Worm (Caenorhabditis elegans) whole organism, midembryonic: ENCODE measurements around the gene hlh-11.

Experiments used
- T22C8.4 ChIP-seq: fragments of 200-800 bp; sonication (Bioruptor generic); IDR thresholded peaks from 2 replicates; pipeline ENCODE4 v1.3.6; 2022; ENCODE audit warnings: missing genetic modification characterization, missing compliant biosample characterization
- cog-1 ChIP-seq: sonication (generic microtip); optimal IDR thresholded peaks from 2 replicates; lab custom pipeline; 2016; ENCODE audit warnings: missing genetic modification characterization, missing compliant biosample characterization
- flt-1 ChIP-seq: fragments of 200-800 bp; sonication (Bioruptor generic); IDR thresholded peaks from 2 replicates; pipeline ENCODE4 v1.3.6; 2022; ENCODE audit warnings: missing genetic modification characterization, missing compliant biosample characterization
- klf-2 ChIP-seq: fragments of 200-800 bp; sonication (Bioruptor generic); conservative IDR thresholded peaks from 2 replicates; pipeline ENCODE4 v1.3.6; 2022; ENCODE audit warnings: missing genetic modification reagents, missing genetic modification characterization, missing compliant biosample characterization
- med-1 ChIP-seq: sonication (generic microtip); optimal IDR thresholded peaks from 2 replicates; lab custom pipeline; 2017; ENCODE audit warnings: missing genetic modification characterization, mild to moderate bottlenecking, missing compliant biosample characterization, antibody characterized with exemption, missing genetic modification reagents; ENCODE audit not compliant: insufficient read depth
- ref-1 ChIP-seq: fragments of 200-800 bp; sonication (Bioruptor generic); conservative IDR thresholded peaks from 2 replicates; pipeline ENCODE4 v1.3.6; 2022; ENCODE audit warnings: missing genetic modification reagents, missing genetic modification characterization, missing compliant biosample characterization
- tab-1 ChIP-seq: fragments of 200-800 bp; sonication (Bioruptor generic); IDR thresholded peaks from 2 replicates; pipeline ENCODE4 v1.3.6; 2022; ENCODE audit warnings: missing genetic modification characterization, missing compliant biosample characterization
- ztf-23 ChIP-seq: fragments of 200-800 bp; sonication (Bioruptor generic); IDR thresholded peaks from 2 replicates; pipeline ENCODE4 v1.3.6; 2022; ENCODE audit warnings: missing genetic modification reagents, missing genetic modification characterization, missing compliant biosample characterization
- ztf-29 ChIP-seq: fragments of 200-800 bp; sonication (Bioruptor generic); IDR thresholded peaks from 2 replicates; pipeline ENCODE4 v1.3.6; 2022; ENCODE audit warnings: missing genetic modification reagents, missing genetic modification characterization, missing compliant biosample characterization

hlh-11 gene

DNA sequence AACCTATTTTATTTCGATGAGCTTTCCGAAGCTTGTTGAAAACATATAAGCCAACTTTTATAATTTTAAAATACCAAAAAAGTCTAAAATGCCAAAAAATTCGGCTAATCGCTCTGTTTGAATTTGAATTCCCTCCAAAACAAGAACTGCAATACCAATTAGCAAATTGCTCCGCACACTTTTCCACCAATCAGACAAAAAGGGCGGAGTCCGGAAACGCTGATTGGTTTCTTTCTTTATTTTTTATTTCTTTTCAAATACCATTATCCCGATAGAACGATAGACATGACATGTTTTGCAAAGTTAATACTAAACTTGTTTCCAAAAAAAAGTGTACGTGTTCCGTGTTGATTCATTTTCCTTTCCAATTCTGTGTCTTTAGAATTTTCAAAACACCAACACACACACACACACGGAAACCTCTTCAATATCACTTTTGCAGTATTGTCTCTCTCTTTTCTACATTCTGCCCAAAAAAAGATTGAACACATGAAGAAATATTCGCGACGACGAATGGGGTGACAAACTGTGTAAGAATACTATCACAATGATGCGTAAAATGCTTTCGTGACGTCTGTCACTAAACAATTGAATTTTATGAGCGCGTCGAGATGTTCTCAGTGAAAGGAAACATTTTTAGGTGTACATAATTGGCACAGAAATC, 1.8 kb upstream of the hlh-11 start:
- TF ChIP-seq flt-1 (GFP tag; lab: Robert Waterston, UW) (no peak), ztf-29 (GFP tag; lab: Robert Waterston, UW) (no peak), ref-1 (GFP tag; lab: Robert Waterston, UW) (no peak), klf-2 (GFP tag; lab: Robert Waterston, UW) (no peak), med-1 (GFP tag; lab: Kevin White, UChicago) (no peak), cog-1 (tag; lab: Kevin White, UChicago) (no peak), ztf-23 (GFP tag; lab: Robert Waterston, UW) (no peak), T22C8.4 (no peak), tab-1 (GFP tag; lab: Robert Waterston, UW) (no peak)

DNA sequence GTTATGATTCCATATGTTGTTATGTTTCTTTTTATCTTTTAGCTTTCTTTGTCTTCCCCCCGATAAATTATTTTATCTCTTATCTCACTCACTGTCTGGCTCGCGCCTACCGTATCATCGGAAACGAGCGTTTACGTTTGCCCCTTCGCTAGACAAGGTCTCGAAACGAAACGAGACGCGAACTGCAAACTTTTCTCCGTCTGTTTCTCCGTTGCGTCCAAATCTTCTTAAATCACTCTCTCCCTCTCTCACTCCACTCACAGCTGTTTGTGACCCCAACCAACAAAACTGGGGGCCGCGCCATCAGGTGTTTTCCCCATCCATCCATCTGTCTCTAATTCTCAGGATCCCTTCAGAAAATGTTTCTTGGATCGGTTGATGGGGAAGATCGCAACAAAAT, 637 bp downstream of the hlh-11 start:
- TF ChIP-seq cog-1 (tag; lab: Kevin White, UChicago) = no peak
- TF ChIP-seq ztf-29 (GFP tag; lab: Robert Waterston, UW) = no peak
- no peak for TF ChIP-seq med-1 (GFP tag; lab: Kevin White, UChicago)
- no peak for TF ChIP-seq tab-1 (GFP tag; lab: Robert Waterston, UW)

DNA sequence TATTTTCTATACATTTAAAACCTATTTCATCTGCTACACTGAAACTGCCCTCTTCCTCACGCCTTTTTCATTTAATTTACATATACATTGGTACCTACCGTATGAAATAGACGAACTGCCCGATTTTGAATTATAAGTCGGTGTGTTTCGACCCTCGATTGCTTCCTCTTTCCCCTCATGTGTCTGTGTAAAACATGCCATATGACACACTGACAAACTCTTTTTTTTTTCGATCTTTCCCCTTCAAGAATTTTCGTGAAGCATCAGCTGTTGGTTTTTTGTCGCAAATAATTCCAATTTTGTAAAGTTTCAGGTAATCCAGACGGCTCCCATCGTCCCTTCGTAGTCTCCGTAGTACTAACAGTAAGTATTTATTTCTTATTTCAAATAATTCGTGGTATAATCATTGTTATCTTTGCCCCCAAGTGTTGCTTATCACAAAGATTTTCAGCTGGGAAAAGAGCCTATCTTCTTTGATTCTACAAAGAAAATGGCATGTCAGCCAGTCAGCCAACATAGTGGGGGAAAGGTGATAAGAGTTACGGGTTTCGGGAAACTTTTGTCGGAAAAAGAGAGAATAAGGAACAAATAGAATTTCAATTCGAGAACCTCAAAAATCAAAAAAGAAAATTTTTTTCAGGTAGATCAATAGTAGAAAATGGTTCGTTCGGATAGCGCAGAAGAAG, 2.5 kb downstream of the hlh-11 start:
- TF ChIP-seq klf-2 (GFP tag; lab: Robert Waterston, UW) = no peak
- TF ChIP-seq ztf-23 (GFP tag; lab: Robert Waterston, UW) = no peak
- TF ChIP-seq ref-1 (GFP tag; lab: Robert Waterston, UW) = no peak
- no peak for TF ChIP-seq T22C8.4
- TF ChIP-seq cog-1 (tag; lab: Kevin White, UChicago) = no peak
- TF ChIP-seq ztf-29 (GFP tag; lab: Robert Waterston, UW) = no peak
- no peak for TF ChIP-seq med-1 (GFP tag; lab: Kevin White, UChicago)
- TF ChIP-seq tab-1 (GFP tag; lab: Robert Waterston, UW) = no peak
- TF ChIP-seq flt-1 (GFP tag; lab: Robert Waterston, UW) = no peak

DNA sequence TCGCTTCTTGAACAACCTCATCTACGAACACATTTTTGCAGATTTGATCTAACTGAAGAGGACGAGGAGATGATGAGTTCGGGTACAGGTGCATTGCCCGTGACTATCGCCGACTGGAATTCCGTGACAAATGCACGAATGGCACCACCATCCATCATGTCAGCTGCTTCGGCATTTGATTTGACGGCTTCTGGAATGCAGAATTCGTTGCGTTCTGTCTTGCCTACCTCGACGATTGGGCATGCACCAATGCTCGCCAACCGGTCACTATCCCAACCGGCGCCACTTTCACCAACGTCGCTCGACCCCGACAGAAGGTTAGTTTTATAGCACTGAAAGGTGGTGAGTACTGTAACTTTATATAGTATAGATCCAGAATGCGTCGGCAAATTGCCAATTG, 3.9 kb downstream of the hlh-11 start:
- TF ChIP-seq tab-1 (GFP tag; lab: Robert Waterston, UW) = no peak
- no peak for TF ChIP-seq klf-2 (GFP tag; lab: Robert Waterston, UW)
- TF ChIP-seq flt-1 (GFP tag; lab: Robert Waterston, UW) = no peak
- no peak for TF ChIP-seq ztf-29 (GFP tag; lab: Robert Waterston, UW)
- no peak for TF ChIP-seq med-1 (GFP tag; lab: Kevin White, UChicago)
- TF ChIP-seq cog-1 (tag; lab: Kevin White, UChicago) = no peak
- TF ChIP-seq ztf-23 (GFP tag; lab: Robert Waterston, UW) = no peak
- TF ChIP-seq T22C8.4 = no peak

ce11 chrIII:9626602-9627001, 7.1 kb downstream of the hlh-11 start:
- TF ChIP-seq med-1 (GFP tag; lab: Kevin White, UChicago) (no peak), ref-1 (GFP tag; lab: Robert Waterston, UW) (no peak), klf-2 (GFP tag; lab: Robert Waterston, UW) (no peak), ztf-23 (GFP tag; lab: Robert Waterston, UW) (no peak), cog-1 (tag; lab: Kevin White, UChicago) (no peak), ztf-29 (GFP tag; lab: Robert Waterston, UW) (no peak), flt-1 (GFP tag; lab: Robert Waterston, UW) (no peak), tab-1 (GFP tag; lab: Robert Waterston, UW) (no peak)

DNA sequence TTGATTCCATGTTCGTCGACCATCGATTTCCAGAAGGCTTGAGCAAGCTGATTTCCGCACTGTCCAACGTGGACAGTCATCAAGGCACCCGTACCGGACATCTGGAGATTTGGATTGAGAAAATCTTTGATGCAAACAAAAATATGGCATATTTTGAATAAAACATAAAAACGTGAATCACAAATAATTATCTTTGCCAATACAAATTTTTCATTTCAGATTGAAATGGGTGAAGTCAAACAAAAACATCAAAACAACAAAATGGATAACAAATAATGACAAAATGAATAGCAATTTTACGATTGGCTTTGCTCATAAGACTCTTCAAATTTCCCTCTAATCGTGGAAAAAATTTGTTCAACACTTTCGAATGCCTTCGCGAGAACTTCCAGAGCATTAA, 9.5 kb downstream of the hlh-11 start, which contains the start of gene tbg-1:
tbg-1 (minus strand) TSS at position 101 of the 400 bp plus-strand sequence.
- TF ChIP-seq klf-2 (GFP tag; lab: Robert Waterston, UW) = no peak
- no peak for TF ChIP-seq T22C8.4
- TF ChIP-seq cog-1 (tag; lab: Kevin White, UChicago) = no peak
- TF ChIP-seq ztf-23 (GFP tag; lab: Robert Waterston, UW) = no peak
- TF ChIP-seq ztf-29 (GFP tag; lab: Robert Waterston, UW) = no peak
- TF ChIP-seq flt-1 (GFP tag; lab: Robert Waterston, UW) = no peak
- TF ChIP-seq med-1 (GFP tag; lab: Kevin White, UChicago) = no peak
- TF ChIP-seq tab-1 (GFP tag; lab: Robert Waterston, UW) = no peak
- no peak for TF ChIP-seq ref-1 (GFP tag; lab: Robert Waterston, UW)

DNA sequence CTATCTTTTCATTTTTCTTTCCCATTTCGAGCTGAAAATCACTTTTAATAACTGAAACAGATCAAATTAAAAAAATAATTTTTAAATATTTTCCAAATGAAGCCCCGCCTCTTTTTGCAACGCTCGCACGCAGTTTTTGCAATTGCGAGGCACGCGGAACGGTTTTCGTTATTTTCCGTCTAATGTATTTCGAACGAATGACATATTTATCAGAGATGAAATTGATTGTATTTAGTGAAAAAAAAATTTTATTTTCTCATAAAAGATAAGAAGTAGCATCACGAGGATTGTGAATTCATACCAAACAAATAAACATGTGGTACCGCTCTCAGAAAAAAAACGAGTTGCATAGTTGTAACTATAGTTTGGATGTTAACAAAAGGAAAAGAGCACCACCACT, 10.3 kb downstream of the hlh-11 start, which contains the start of gene rpac-19:
rpac-19 (minus strand) TSS at position 31 of the 400 bp plus-strand sequence.
- TF ChIP-seq ztf-23 (GFP tag; lab: Robert Waterston, UW) (peak; percentile 74), ztf-29 (GFP tag; lab: Robert Waterston, UW) (0 out of 2 replicates have a peak, but pooled peaks have one; percentile 52), tab-1 (GFP tag; lab: Robert Waterston, UW) (peak; percentile 67; the same call in 1 of the 2 replicates), ref-1 (GFP tag; lab: Robert Waterston, UW) (no peak), flt-1 (GFP tag; lab: Robert Waterston, UW) (peak; percentile 82), klf-2 (GFP tag; lab: Robert Waterston, UW) (0 out of 2 replicates have a peak, but pooled peaks have one; percentile 26), T22C8.4 (no peak), med-1 (GFP tag; lab: Kevin White, UChicago) (peak; percentile 71), cog-1 (tag; lab: Kevin White, UChicago) (no peak)

DNA sequence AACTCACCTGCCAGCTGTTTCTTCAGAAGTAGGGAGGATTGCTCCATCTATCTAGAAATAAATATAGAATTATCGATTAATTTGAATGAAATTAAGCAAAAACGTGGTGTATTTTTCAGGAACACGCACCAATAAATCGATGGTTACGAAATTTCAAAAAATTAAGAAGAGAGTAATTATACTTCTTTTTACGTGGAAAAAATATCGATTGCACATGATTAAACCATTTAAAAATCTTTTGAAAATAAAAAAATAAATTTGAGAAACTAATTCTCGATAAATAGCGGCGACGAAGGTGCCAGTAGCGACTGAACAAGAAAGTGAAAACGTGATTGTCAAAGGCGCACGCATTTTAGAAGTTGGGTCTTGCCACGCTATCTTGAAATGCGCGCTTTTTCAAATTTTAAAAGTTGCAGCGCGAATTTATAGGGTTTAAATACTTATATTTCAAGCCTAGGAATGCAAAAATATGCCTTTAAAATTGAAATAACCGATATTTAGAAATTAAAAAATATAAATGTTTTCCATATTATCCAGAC, 11.7 kb downstream of the hlh-11 start, which contains the start of gene ubc-7:
ubc-7 (minus strand) TSS at position 51 of the 539 bp plus-strand sequence.
- TF ChIP-seq flt-1 (GFP tag; lab: Robert Waterston, UW) (no peak), med-1 (GFP tag; lab: Kevin White, UChicago) (no peak), klf-2 (GFP tag; lab: Robert Waterston, UW) (no peak), ztf-23 (GFP tag; lab: Robert Waterston, UW) (0 out of 2 replicates have a peak, but pooled peaks have one; percentile 13), ztf-29 (GFP tag; lab: Robert Waterston, UW) (no peak), cog-1 (tag; lab: Kevin White, UChicago) (peak; percentile 55), T22C8.4 (peak; percentile 13; the same call in 1 of the 2 replicates), tab-1 (GFP tag; lab: Robert Waterston, UW) (no peak), ref-1 (GFP tag; lab: Robert Waterston, UW) (no peak)
